Fruit fly (Drosophila melanogaster) whole organism, pupa: ENCODE data around the gene Sema1a.

Experiments
- CG10348 ChIP-seq: fragments of 200-800 bp; sonication (Bioruptor generic); IDR thresholded peaks from 2 replicates; pipeline ENCODE4 v1.3.6; 2022; ENCODE audit warnings: missing biosample characterization, missing genetic modification characterization
- CG12605 ChIP-seq: fragments of 200-800 bp; sonication (Bioruptor generic); IDR thresholded peaks from 2 replicates; pipeline ENCODE4 v1.3.6; 2022; ENCODE audit warnings: missing biosample characterization, missing genetic modification characterization
- CG34367 ChIP-seq: fragments of 200-800 bp; sonication (Bioruptor generic); optimal IDR thresholded peaks from 2 replicates; lab custom pipeline; 2018; ENCODE audit warnings: missing biosample characterization, mild to moderate bottlenecking, missing genetic modification characterization
- CG4496 ChIP-seq: fragments of 200-800 bp; sonication (Bioruptor generic); IDR thresholded peaks from 3 replicates; pipeline ENCODE4 v1.3.6; 2022; ENCODE audit warnings: missing biosample characterization, missing genetic modification characterization
- CG9948 ChIP-seq: fragments of 200-800 bp; sonication (Bioruptor generic); optimal IDR thresholded peaks from 2 replicates; lab custom pipeline; 2018; ENCODE audit warnings: missing biosample characterization, mild to moderate bottlenecking, missing genetic modification characterization, moderate library complexity
- D1 ChIP-seq: fragments of 200-800 bp; sonication (Bioruptor generic); optimal IDR thresholded peaks from 2 replicates; lab custom pipeline; 2018; ENCODE audit warnings: missing biosample characterization, mild to moderate bottlenecking, missing genetic modification characterization, moderate library complexity
- Snoo ChIP-seq: fragments of 200-800 bp; sonication (Bioruptor generic); optimal IDR thresholded peaks from 3 replicates; lab custom pipeline; 2017; ENCODE audit warnings: missing biosample characterization, mild to moderate bottlenecking, missing genetic modification characterization, inconsistent platforms
- fd96Ca ChIP-seq: fragments of 200-800 bp; sonication (Bioruptor generic); IDR thresholded peaks from 3 replicates; pipeline ENCODE4 v1.3.6; 2022; ENCODE audit warnings: missing biosample characterization, missing genetic modification characterization
- gl ChIP-seq: fragments of 200-800 bp; sonication (Bioruptor generic); optimal IDR thresholded peaks from 2 replicates; lab custom pipeline; 2018; ENCODE audit warnings: missing biosample characterization, mild to moderate bottlenecking, missing genetic modification characterization

- TF ChIP-seq CG9948 = no peak
- TF ChIP-seq D1 = no peak
- TF ChIP-seq gl = no peak
- no peak for TF ChIP-seq CG34367
- no peak for TF ChIP-seq Snoo (tag; lab: Kevin White, UChicago)
- TF ChIP-seq CG10348 = no peak
- no peak for TF ChIP-seq CG4496 (GFP tag; lab: Robert Waterston, UW)
- no peak for TF ChIP-seq CG12605 (GFP tag; lab: Robert Waterston, UW)
- TF ChIP-seq fd96Ca (GFP tag; lab: Robert Waterston, UW) = no peak
These were observed 161.1 kb downstream of the Sema1a start for dm6 chr2L:8702907-8703626.
